Worm (Caenorhabditis elegans): ENCODE measurements around the gene srxa-4.

ce11 chrV:7408520-7408919, 11.7 kb upstream of the srxa-4 start, which contains the start of gene srt-6:
- TF ChIP-seq ztf-11 (tag; optimal IDR thresholded peaks at IDR 0.05) (no peak), egl-27 (tag; optimal IDR thresholded peaks at IDR 0.05) (no peak), lsy-2 (tag; optimal IDR thresholded peaks at IDR 0.05) (no peak), ceh-44 (GFP tag; IDR thresholded peaks at IDR 0.05) (no peak), ZK546.5 (tag; optimal IDR thresholded peaks at IDR 0.05) (no peak), nhr-11 (tag; optimal IDR thresholded peaks at IDR 0.05) (no peak), lin-13 (GFP tag; optimal IDR thresholded peaks at IDR 0.05) (no peak), nhr-10 (tag; optimal IDR thresholded peaks at IDR 0.05) (no peak), daf-12 (tag; optimal IDR thresholded peaks at IDR 0.05) (no peak)
